Fruit fly (Drosophila melanogaster) whole organism, embryonic: ENCODE data around the gene Nepl9.

Source experiments
- Ada2b ChIP-seq: fragments of 200-800 bp; sonication (Bioruptor generic); IDR thresholded peaks from 2 replicates; pipeline ENCODE4 v1.3.6; 2022; ENCODE audit warnings: missing biosample characterization, missing genetic modification characterization
- CG11695 ChIP-seq: fragments of 200-800 bp; sonication (Bioruptor generic); IDR thresholded peaks from 3 replicates; pipeline ENCODE4 v1.3.6; 2022; ENCODE audit warnings: missing biosample characterization, missing genetic modification characterization
- CG12071 ChIP-seq: fragments of 200-800 bp; sonication (Bioruptor generic); optimal IDR thresholded peaks from 3 replicates; lab custom pipeline; 2018; ENCODE audit warnings: missing biosample characterization, mild to moderate bottlenecking, missing genetic modification characterization
- CG12104 ChIP-seq: fragments of 200-800 bp; sonication (Bioruptor generic); optimal IDR thresholded peaks from 3 replicates; lab custom pipeline; 2016; ENCODE audit warnings: missing biosample characterization, missing genetic modification characterization
- CG12219 ChIP-seq: fragments of 200-800 bp; sonication (Bioruptor generic); optimal IDR thresholded peaks from 3 replicates; lab custom pipeline; 2018; ENCODE audit warnings: missing biosample characterization, mild to moderate bottlenecking, missing genetic modification characterization
- CG15601 ChIP-seq: fragments of 200-800 bp; sonication (Bioruptor generic); optimal IDR thresholded peaks from 3 replicates; lab custom pipeline; 2019; ENCODE audit warnings: missing biosample characterization, mild to moderate bottlenecking, missing genetic modification characterization, moderate library complexity
- CG16863 ChIP-seq: fragments of 200-800 bp; sonication (Bioruptor generic); optimal IDR thresholded peaks from 3 replicates; lab custom pipeline; 2016; ENCODE audit warnings: missing biosample characterization, missing genetic modification characterization
- CG17186 ChIP-seq: fragments of 200-800 bp; sonication (Bioruptor generic); optimal IDR thresholded peaks from 3 replicates; lab custom pipeline; 2017; ENCODE audit warnings: missing biosample characterization, missing genetic modification reagents, missing genetic modification characterization
- CG1792 ChIP-seq: fragments of 200-800 bp; sonication (Bioruptor generic); optimal IDR thresholded peaks from 2 replicates; lab custom pipeline; 2016; ENCODE audit warnings: missing biosample characterization, missing genetic modification characterization
- CG30431 ChIP-seq: fragments of 200-800 bp; sonication (Bioruptor generic); optimal IDR thresholded peaks from 2 replicates; lab custom pipeline; 2017; ENCODE audit warnings: missing biosample characterization, missing genetic modification characterization
- CG32532 ChIP-seq: fragments of 200-800 bp; sonication (Bioruptor generic); IDR thresholded peaks from 2 replicates; pipeline ENCODE4 v1.3.6; 2022; ENCODE audit warnings: missing biosample characterization, missing genetic modification characterization
- CG32772 ChIP-seq: fragments of 200-800 bp; sonication (Bioruptor generic); IDR thresholded peaks from 2 replicates; pipeline ENCODE4 v1.3.6; 2022; ENCODE audit warnings: missing biosample characterization, missing genetic modification characterization
- CG3838 ChIP-seq: fragments of 200-800 bp; sonication (Bioruptor generic); optimal IDR thresholded peaks from 3 replicates; lab custom pipeline; 2016; ENCODE audit warnings: missing biosample characterization, missing genetic modification characterization
- CG6765 ChIP-seq: fragments of 200-800 bp; sonication (Bioruptor generic); optimal IDR thresholded peaks from 3 replicates; lab custom pipeline; 2017; ENCODE audit warnings: missing biosample characterization, mild to moderate bottlenecking, missing genetic modification characterization
- CG6791 ChIP-seq: fragments of 200-800 bp; sonication (Bioruptor generic); IDR thresholded peaks from 3 replicates; pipeline ENCODE4 v1.3.6; 2022; ENCODE audit warnings: missing biosample characterization, missing genetic modification characterization; ENCODE audit not compliant: partially characterized antibody
- CG7839 ChIP-seq: fragments of 200-800 bp; sonication (Bioruptor generic); optimal IDR thresholded peaks from 3 replicates; lab custom pipeline; 2018; ENCODE audit warnings: missing biosample characterization, mild to moderate bottlenecking, missing genetic modification characterization, moderate library complexity
- CG8290 ChIP-seq, 3 experiments: fragments of 200-800 bp; sonication (Bioruptor generic); optimal IDR thresholded peaks; 2 replicates each; lab custom pipeline; 2016 to 2019; ENCODE audit warnings: missing biosample characterization in 3 of 3, missing genetic modification characterization in 3 of 3, mild to moderate bottlenecking in 2 of 3, moderate library complexity in 1 of 3
- CG8388 ChIP-seq: fragments of 200-800 bp; sonication (Bioruptor generic); optimal IDR thresholded peaks from 2 replicates; lab custom pipeline; 2019; ENCODE audit warnings: missing biosample characterization, mild to moderate bottlenecking, missing genetic modification characterization, moderate library complexity
- CG8924 ChIP-seq: fragments of 200-800 bp; optimal IDR thresholded peaks from 3 replicates; lab custom pipeline; 2019; ENCODE audit warnings: missing biosample characterization, mild to moderate bottlenecking, missing genetic modification characterization, moderate library complexity
- CG9609 ChIP-seq: fragments of 200-800 bp; sonication (Bioruptor generic); optimal IDR thresholded peaks from 3 replicates; lab custom pipeline; 2016; ENCODE audit warnings: missing biosample characterization, missing genetic modification characterization
- Chrac-16 ChIP-seq: fragments of 200-800 bp; sonication (Bioruptor generic); optimal IDR thresholded peaks from 3 replicates; lab custom pipeline; 2016; ENCODE audit warnings: missing biosample characterization, missing genetic modification characterization
- Deaf1 ChIP-seq: fragments of 200-800 bp; optimal IDR thresholded peaks from 3 replicates; lab custom pipeline; 2019; ENCODE audit warnings: missing biosample characterization, mild to moderate bottlenecking, missing genetic modification characterization, moderate library complexity
- Hr39 ChIP-seq: fragments of >200 bp; optimal IDR thresholded peaks from 2 replicates; lab custom pipeline; 2017
- Hr51 ChIP-seq, 2 experiments: fragments of 200-800 bp; sonication (Bioruptor generic); optimal IDR thresholded peaks; 2 replicates in 1 of 2; 3 replicates in 1 of 2; lab custom pipeline; 2016 to 2018; ENCODE audit warnings: missing biosample characterization in 2 of 2, missing genetic modification characterization in 2 of 2, mild to moderate bottlenecking in 1 of 2, moderate library complexity in 1 of 2
- Mes4 ChIP-seq: fragments of 200-800 bp; sonication (Bioruptor generic); optimal IDR thresholded peaks from 2 replicates; lab custom pipeline; 2016; ENCODE audit warnings: missing biosample characterization, missing genetic modification characterization
- Mrtf ChIP-seq: fragments of 200-800 bp; sonication (Bioruptor generic); IDR thresholded peaks from 3 replicates; pipeline ENCODE4 v1.3.6; 2022; ENCODE audit warnings: missing biosample characterization, missing genetic modification characterization
- NC2β ChIP-seq: fragments of 200-800 bp; sonication (Bioruptor generic); optimal IDR thresholded peaks from 2 replicates; lab custom pipeline; 2016; ENCODE audit warnings: missing biosample characterization, missing genetic modification characterization
- Nf-YC ChIP-seq: fragments of 200-800 bp; optimal IDR thresholded peaks from 3 replicates; lab custom pipeline; 2019; ENCODE audit warnings: missing biosample characterization, mild to moderate bottlenecking, missing genetic modification characterization, moderate library complexity
- Sox100B ChIP-seq: fragments of 200-800 bp; sonication (Bioruptor generic); optimal IDR thresholded peaks from 3 replicates; lab custom pipeline; 2018; ENCODE audit warnings: missing biosample characterization, mild to moderate bottlenecking, missing genetic modification characterization
- Xrp1 ChIP-seq: fragments of 200-800 bp; sonication (Bioruptor generic); IDR thresholded peaks from 2 replicates; pipeline ENCODE4 v1.3.6; 2022; ENCODE audit warnings: missing biosample characterization, missing genetic modification characterization
- ash1 ChIP-seq: fragments of 200-800 bp; sonication (Bioruptor generic); optimal IDR thresholded peaks from 2 replicates; lab custom pipeline; 2018; ENCODE audit warnings: missing biosample characterization, mild to moderate bottlenecking, missing genetic modification characterization
- chif ChIP-seq, 2 experiments: fragments of 200-800 bp; sonication (Bioruptor generic); optimal IDR thresholded peaks; 3 replicates each; lab custom pipeline; 2016; ENCODE audit warnings: missing biosample characterization in 2 of 2, missing genetic modification characterization in 2 of 2
- cwo ChIP-seq: fragments of 200-800 bp; sonication (Bioruptor generic); optimal IDR thresholded peaks from 3 replicates; lab custom pipeline; 2017; ENCODE audit warnings: missing biosample characterization, missing genetic modification characterization, mild to moderate bottlenecking, moderate library complexity, missing genetic modification reagents
- ems ChIP-seq: fragments of 200-800 bp; sonication (Bioruptor generic); optimal IDR thresholded peaks from 3 replicates; lab custom pipeline; 2016; ENCODE audit warnings: missing biosample characterization, missing genetic modification characterization
- fd3F ChIP-seq: fragments of 200-800 bp; sonication (Bioruptor generic); optimal IDR thresholded peaks from 2 replicates; lab custom pipeline; 2018; ENCODE audit warnings: missing biosample characterization, mild to moderate bottlenecking, missing genetic modification characterization, moderate library complexity
- fd64A ChIP-seq: fragments of 200-800 bp; sonication (Bioruptor generic); optimal IDR thresholded peaks from 3 replicates; lab custom pipeline; 2018; ENCODE audit warnings: missing biosample characterization, mild to moderate bottlenecking, missing genetic modification characterization
- ftz-f1 ChIP-seq: fragments of 200-800 bp; sonication (Bioruptor generic); optimal IDR thresholded peaks from 2 replicates; lab custom pipeline; 2016; ENCODE audit warnings: missing biosample characterization, missing genetic modification characterization
- gcm2 ChIP-seq: fragments of 200-800 bp; sonication (Bioruptor generic); optimal IDR thresholded peaks from 2 replicates; lab custom pipeline; 2016; ENCODE audit warnings: missing biosample characterization, missing genetic modification characterization
- grau ChIP-seq: fragments of 200-800 bp; optimal IDR thresholded peaks from 3 replicates; lab custom pipeline; 2019; ENCODE audit warnings: missing biosample characterization, mild to moderate bottlenecking, missing genetic modification characterization, moderate library complexity
- gt ChIP-seq: fragments of 200-800 bp; sonication (Bioruptor generic); IDR thresholded peaks from 2 replicates; pipeline ENCODE4 v1.3.6; 2022; ENCODE audit warnings: missing biosample characterization, missing genetic modification characterization
- her ChIP-seq: fragments of 200-800 bp; sonication (Bioruptor generic); optimal IDR thresholded peaks from 2 replicates; lab custom pipeline; 2016; ENCODE audit warnings: missing biosample characterization, missing genetic modification characterization
- mirr ChIP-seq: fragments of 200-800 bp; sonication (Bioruptor generic); optimal IDR thresholded peaks from 3 replicates; lab custom pipeline; 2018; ENCODE audit warnings: missing biosample characterization, mild to moderate bottlenecking, missing genetic modification characterization
- nau ChIP-seq: fragments of 200-800 bp; sonication (Bioruptor generic); optimal IDR thresholded peaks from 3 replicates; lab custom pipeline; 2017; ENCODE audit warnings: missing biosample characterization, mild to moderate bottlenecking, missing genetic modification characterization, missing genetic modification reagents
- nmo ChIP-seq: fragments of 200-800 bp; sonication (Bioruptor generic); optimal IDR thresholded peaks from 2 replicates; lab custom pipeline; 2018; ENCODE audit warnings: missing biosample characterization, mild to moderate bottlenecking, missing genetic modification characterization, moderate library complexity
- phol ChIP-seq: fragments of 200-800 bp; sonication (Bioruptor generic); optimal IDR thresholded peaks from 3 replicates; lab custom pipeline; 2018; ENCODE audit warnings: missing biosample characterization, mild to moderate bottlenecking, missing genetic modification characterization, moderate library complexity
- repo ChIP-seq: fragments of 200-800 bp; sonication (Bioruptor generic); optimal IDR thresholded peaks from 2 replicates; lab custom pipeline; 2016; ENCODE audit warnings: missing biosample characterization, missing genetic modification characterization
- sens ChIP-seq: fragments of 200-800 bp; sonication (Bioruptor generic); peaks from one replicate; lab custom pipeline; 2016; ENCODE audit warnings: missing biosample characterization, missing genetic modification characterization
- stwl ChIP-seq: fragments of 200-800 bp; sonication (Bioruptor generic); optimal IDR thresholded peaks from 3 replicates; lab custom pipeline; 2018; ENCODE audit warnings: missing biosample characterization, mild to moderate bottlenecking, missing genetic modification characterization, moderate library complexity
- twi ChIP-seq: fragments of 200-800 bp; optimal IDR thresholded peaks from 2 replicates; lab custom pipeline; 2019; ENCODE audit warnings: missing biosample characterization, mild to moderate bottlenecking, missing genetic modification characterization, moderate library complexity
- tx ChIP-seq: fragments of 200-800 bp; sonication (Bioruptor generic); optimal IDR thresholded peaks from 2 replicates; lab custom pipeline; 2016; ENCODE audit warnings: missing biosample characterization, missing genetic modification characterization
- yki ChIP-seq: fragments of >200 bp; optimal IDR thresholded peaks from 3 replicates; lab custom pipeline; 2018
- zen2 ChIP-seq: fragments of 200-800 bp; sonication (Bioruptor generic); IDR thresholded peaks from 3 replicates; pipeline ENCODE4 v1.3.6; 2022; ENCODE audit warnings: missing biosample characterization, missing genetic modification characterization; ENCODE audit not compliant: partially characterized antibody

The Nepl9 gene

DNA sequence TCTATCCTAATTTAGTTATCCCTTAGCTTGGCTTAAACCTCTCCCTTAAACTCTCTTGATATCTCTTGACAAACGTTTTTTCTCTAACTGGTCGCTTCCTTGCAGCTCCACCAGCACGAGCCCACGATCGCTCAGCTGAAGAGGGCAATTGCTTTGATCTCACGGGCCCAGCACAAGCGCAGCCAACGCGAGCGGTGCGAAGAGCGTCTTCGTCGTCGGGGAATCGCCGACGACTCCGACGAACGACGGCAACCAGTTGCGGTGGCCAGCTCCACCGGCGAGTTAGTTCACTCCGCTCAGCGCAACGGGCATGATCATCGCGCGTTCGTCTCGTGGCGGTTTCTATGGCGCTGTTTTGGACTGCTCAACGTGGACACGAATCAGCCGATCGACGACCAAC is 43.9 kb upstream of the Nepl9 start (continued):
- TF ChIP-seq CG8924 (tag; lab: Kevin White, UChicago) (no peak), CG12219 (GFP tag; lab: Kevin White, UChicago) (no peak), CG3838 (GFP tag; lab: Kevin White, UChicago) (no peak), Sox100B (GFP tag; lab: Kevin White, UChicago) (no peak), CG9609 (GFP tag; lab: Kevin White, UChicago) (no peak), sens (GFP tag; lab: Kevin White, UChicago) (peak; percentile 68), CG8388 (GFP tag; lab: Kevin White, UChicago) (no peak), grau (no peak), CG16863 (GFP tag; lab: Kevin White, UChicago) (no peak), Mes4 (no peak), mirr (peak; percentile 25), Hr39 (lab: Kevin White, UChicago) (no peak), CG6765 (GFP tag; lab: Kevin White, UChicago) (peak; percentile 18), CG30431 (GFP tag; lab: Kevin White, UChicago) (no peak), Xrp1 (no peak), nau (GFP tag; lab: Kevin White, UChicago) (no peak), CG12071 (GFP tag; lab: Kevin White, UChicago) (peak; percentile 15), CG11695 (GFP tag; lab: Robert Waterston, UW) (no peak), CG15601 (tag; lab: Kevin White, UChicago) (no peak), CG7839 (tag; lab: Kevin White, UChicago) (no peak), gcm2 (GFP tag; lab: Kevin White, UChicago) (no peak), cwo (peak; percentile 17), chif (GFP tag; optimal IDR thresholded peaks at IDR 0.05; lab: Kevin White, UChicago) (no peak), CG12104 (GFP tag; lab: Kevin White, UChicago) (no peak), CG32532 (GFP tag; lab: Robert Waterston, UW) (peak; percentile 52; the same call in 1 of the 2 replicates), Chrac-16 (GFP tag; lab: Kevin White, UChicago) (no peak), Nf-YC (tag; lab: Kevin White, UChicago) (peak; percentile 30), fd64A (GFP tag; lab: Kevin White, UChicago) (no peak), CG6791 (GFP tag; lab: Robert Waterston, UW) (no peak), CG17186 (GFP tag; lab: Kevin White, UChicago) (no peak), NC2β (GFP tag; lab: Kevin White, UChicago) (no peak), stwl (tag; lab: Kevin White, UChicago) (no peak), tx (no peak), CG1792 (GFP tag; lab: Kevin White, UChicago) (no peak), phol (tag; lab: Kevin White, UChicago) (no peak), ems (GFP tag; lab: Kevin White, UChicago) (no peak), zen2 (GFP tag; lab: Robert Waterston, UW) (no peak), Ada2b (GFP tag; lab: Robert Waterston, UW) (no peak), gt (GFP tag; lab: Robert Waterston, UW) (no peak), ftz-f1 (GFP tag; lab: Kevin White, UChicago) (no peak), repo (no peak), ash1 (GFP tag; lab: Kevin White, UChicago) (no peak), CG32772 (GFP tag; lab: Robert Waterston, UW) (no peak), fd3F (no peak), her (GFP tag; lab: Kevin White, UChicago) (peak; percentile 34), yki (lab: Kevin White, UChicago) (no peak), CG8290 (GFP tag; optimal IDR thresholded peaks at IDR 0.05; lab: Kevin White, UChicago) (no peak), CG8290 (tag; optimal IDR thresholded peaks at IDR 0.05; lab: Kevin White, UChicago) (peak in 1 of 2 experiments; percentile 64), Mrtf (0 out of 3 replicates have a peak, but pooled peaks have one; percentile 4), nmo (GFP tag; lab: Kevin White, UChicago) (no peak), Hr51 (GFP tag; optimal IDR thresholded peaks at IDR 0.05; lab: Kevin White, UChicago) (no peak), twi (tag; lab: Kevin White, UChicago) (no peak), Deaf1 (tag; lab: Kevin White, UChicago) (peak; percentile 99)
